Fruit fly (Drosophila melanogaster) whole organism, pupa: Measurements from ENCODE around the gene Muc91C.

Experiments used
- CG10348 ChIP-seq: fragments of 200-800 bp; sonication (Bioruptor generic); IDR thresholded peaks from 2 replicates; pipeline ENCODE4 v1.3.6; 2022; ENCODE audit warnings: missing biosample characterization, missing genetic modification characterization
- CG12605 ChIP-seq: fragments of 200-800 bp; sonication (Bioruptor generic); IDR thresholded peaks from 2 replicates; pipeline ENCODE4 v1.3.6; 2022; ENCODE audit warnings: missing biosample characterization, missing genetic modification characterization
- CG13204 ChIP-seq: fragments of 200-800 bp; sonication (Bioruptor generic); optimal IDR thresholded peaks from 2 replicates; lab custom pipeline; 2018; ENCODE audit warnings: missing biosample characterization, mild to moderate bottlenecking, missing genetic modification characterization, moderate library complexity
- CG14655 ChIP-seq: fragments of 200-800 bp; sonication (Bioruptor generic); optimal IDR thresholded peaks from 3 replicates; lab custom pipeline; 2017; ENCODE audit warnings: mild to moderate bottlenecking, missing biosample characterization, missing genetic modification reagents, missing genetic modification characterization
- CG15710 ChIP-seq: fragments of 200-800 bp; sonication (Bioruptor generic); optimal IDR thresholded peaks from 2 replicates; lab custom pipeline; 2018; ENCODE audit warnings: missing biosample characterization, mild to moderate bottlenecking, missing genetic modification characterization, moderate library complexity
- CG17806 ChIP-seq: fragments of 200-800 bp; sonication (Bioruptor generic); optimal IDR thresholded peaks from 2 replicates; lab custom pipeline; 2018; ENCODE audit warnings: missing biosample characterization, mild to moderate bottlenecking, missing genetic modification characterization, moderate library complexity
- CG32121 ChIP-seq: fragments of 200-800 bp; sonication (Bioruptor generic); IDR thresholded peaks from 2 replicates; pipeline ENCODE4 v1.3.6; 2022; ENCODE audit warnings: missing biosample characterization, missing genetic modification characterization
- CG34367 ChIP-seq: fragments of 200-800 bp; sonication (Bioruptor generic); optimal IDR thresholded peaks from 2 replicates; lab custom pipeline; 2018; ENCODE audit warnings: missing biosample characterization, mild to moderate bottlenecking, missing genetic modification characterization
- CG4496 ChIP-seq: fragments of 200-800 bp; sonication (Bioruptor generic); IDR thresholded peaks from 3 replicates; pipeline ENCODE4 v1.3.6; 2022; ENCODE audit warnings: missing biosample characterization, missing genetic modification characterization
- CG8159 ChIP-seq: fragments of 200-800 bp; sonication (Bioruptor generic); optimal IDR thresholded peaks from 3 replicates; lab custom pipeline; 2018; ENCODE audit warnings: missing biosample characterization, mild to moderate bottlenecking, missing genetic modification characterization, moderate library complexity
- CG8301 ChIP-seq: fragments of 200-800 bp; sonication (Bioruptor generic); optimal IDR thresholded peaks from 2 replicates; lab custom pipeline; 2018; ENCODE audit warnings: missing biosample characterization, mild to moderate bottlenecking, missing genetic modification characterization
- CG9948 ChIP-seq: fragments of 200-800 bp; sonication (Bioruptor generic); optimal IDR thresholded peaks from 2 replicates; lab custom pipeline; 2018; ENCODE audit warnings: missing biosample characterization, mild to moderate bottlenecking, missing genetic modification characterization, moderate library complexity
- D1 ChIP-seq: fragments of 200-800 bp; sonication (Bioruptor generic); optimal IDR thresholded peaks from 2 replicates; lab custom pipeline; 2018; ENCODE audit warnings: missing biosample characterization, mild to moderate bottlenecking, missing genetic modification characterization, moderate library complexity
- EcR ChIP-seq: fragments of 200-800 bp; sonication (Bioruptor generic); optimal IDR thresholded peaks from 3 replicates; lab custom pipeline; 2019; ENCODE audit warnings: missing biosample characterization, missing genetic modification characterization, mild to moderate bottlenecking, moderate library complexity, missing genetic modification reagents
- Ets98B ChIP-seq: fragments of 200-800 bp; sonication (Bioruptor generic); IDR thresholded peaks from 2 replicates; pipeline ENCODE4 v1.3.6; 2022; ENCODE audit warnings: missing biosample characterization, missing genetic modification characterization
- Pif1A ChIP-seq: fragments of 200-800 bp; sonication (Bioruptor generic); optimal IDR thresholded peaks from 3 replicates; lab custom pipeline; 2016; ENCODE audit warnings: missing biosample characterization, missing genetic modification characterization
- Pif1B ChIP-seq: fragments of 200-800 bp; sonication (Bioruptor generic); optimal IDR thresholded peaks from 3 replicates; lab custom pipeline; 2016; ENCODE audit warnings: missing biosample characterization, missing genetic modification characterization
- Snoo ChIP-seq: fragments of 200-800 bp; sonication (Bioruptor generic); optimal IDR thresholded peaks from 3 replicates; lab custom pipeline; 2017; ENCODE audit warnings: missing biosample characterization, mild to moderate bottlenecking, missing genetic modification characterization, inconsistent platforms
- fd96Ca ChIP-seq: fragments of 200-800 bp; sonication (Bioruptor generic); IDR thresholded peaks from 3 replicates; pipeline ENCODE4 v1.3.6; 2022; ENCODE audit warnings: missing biosample characterization, missing genetic modification characterization
- gl ChIP-seq: fragments of 200-800 bp; sonication (Bioruptor generic); optimal IDR thresholded peaks from 2 replicates; lab custom pipeline; 2018; ENCODE audit warnings: missing biosample characterization, mild to moderate bottlenecking, missing genetic modification characterization
- rn ChIP-seq: fragments of 200-800 bp; sonication (Bioruptor generic); IDR thresholded peaks from 2 replicates; pipeline ENCODE4 v1.3.6; 2022; ENCODE audit warnings: missing biosample characterization, missing genetic modification characterization

The Muc91C gene

dm6 chr3R:18669812-18670211 is 22.7 kb downstream of the Muc91C start:
- TF ChIP-seq EcR (GFP tag; lab: Kevin White, UChicago) (no peak), Pif1A (GFP tag; lab: Kevin White, UChicago) (peak; percentile 71), gl (tag; lab: Kevin White, UChicago) (peak; percentile 24), Pif1B (GFP tag; lab: Kevin White, UChicago) (peak; percentile 48), CG17806 (tag; lab: Kevin White, UChicago) (peak; percentile 70), CG34367 (tag; lab: Kevin White, UChicago) (peak; percentile 63), CG4496 (GFP tag; lab: Robert Waterston, UW) (peak; percentile 85), CG14655 (no peak), CG12605 (GFP tag; lab: Robert Waterston, UW) (no peak; the same call in none of the 2 replicates), Snoo (peak; percentile 37), fd96Ca (GFP tag; lab: Robert Waterston, UW) (peak; percentile 57; the same call in 1 of the 3 replicates), Ets98B (GFP tag; lab: Robert Waterston, UW) (no peak; the same call in 1 of the 2 replicates), rn (GFP tag; lab: Robert Waterston, UW) (0 out of 2 replicates have a peak, but pooled peaks have one; percentile 18), CG13204 (GFP tag; lab: Kevin White, UChicago) (no peak), D1 (tag; lab: Kevin White, UChicago) (no peak), CG32121 (peak; percentile 78), CG8301 (tag; lab: Kevin White, UChicago) (peak; percentile 78), CG9948 (tag; lab: Kevin White, UChicago) (peak; percentile 66), CG8159 (tag; lab: Kevin White, UChicago) (peak; percentile 73), CG10348 (GFP tag; lab: Robert Waterston, UW) (0 out of 2 replicates have a peak, but pooled peaks have one; percentile 28), CG15710 (tag; lab: Kevin White, UChicago) (peak; percentile 76)

dm6 chr3R:18669152-18669551 is 23.4 kb downstream of the Muc91C start, which contains the start of gene CG7702:
TSS of gene CG7702 (plus strand) at chr3R:18669390.
- TF ChIP-seq Ets98B (GFP tag; lab: Robert Waterston, UW), result peak; percentile 27; the same call in 1 of the 2 replicates
- no peak for TF ChIP-seq rn (GFP tag; lab: Robert Waterston, UW)
- TF ChIP-seq CG8301 (tag; lab: Kevin White, UChicago), result no peak
- TF ChIP-seq CG4496 (GFP tag; lab: Robert Waterston, UW), result peak; percentile 57; the same call in 1 of the 3 replicates
- peak; percentile 73 for TF ChIP-seq EcR (GFP tag; lab: Kevin White, UChicago)
- TF ChIP-seq, all 21 proteins: peak for 3

- peak; percentile 67 for TF ChIP-seq EcR (GFP tag; lab: Kevin White, UChicago)
- no peak for TF ChIP-seq CG17806 (tag; lab: Kevin White, UChicago)
- no peak for TF ChIP-seq CG4496 (GFP tag; lab: Robert Waterston, UW)
- no peak for TF ChIP-seq CG12605 (GFP tag; lab: Robert Waterston, UW)
- TF ChIP-seq Snoo, result no peak
Measured at dm6 chr3R:18667659-18668248, 24.8 kb downstream of the Muc91C start, which contains the start of gene CG31229. TSS of gene CG31229 (plus strand) at chr3R:18667852.

- no peak for TF ChIP-seq CG9948 (tag; lab: Kevin White, UChicago)
- no peak for TF ChIP-seq CG10348 (GFP tag; lab: Robert Waterston, UW)
- no peak for TF ChIP-seq Pif1B (GFP tag; lab: Kevin White, UChicago)
- TF ChIP-seq CG15710 (tag; lab: Kevin White, UChicago), result no peak
- TF ChIP-seq CG12605 (GFP tag; lab: Robert Waterston, UW), result no peak
- TF ChIP-seq EcR (GFP tag; lab: Kevin White, UChicago), result no peak
- TF ChIP-seq CG34367 (tag; lab: Kevin White, UChicago), result no peak
- no peak for TF ChIP-seq CG13204 (GFP tag; lab: Kevin White, UChicago)
- no peak for TF ChIP-seq CG32121
- TF ChIP-seq CG14655, result no peak
- TF ChIP-seq CG4496 (GFP tag; lab: Robert Waterston, UW), result no peak
- no peak for TF ChIP-seq Snoo
Measured at dm6 chr3R:18665061-18665460, 27.5 kb downstream of the Muc91C start, which contains the start of gene CG31231. TSS of gene CG31231 (plus strand) at chr3R:18665361.

- TF ChIP-seq CG12605 (GFP tag; lab: Robert Waterston, UW), result no peak
- TF ChIP-seq CG15710 (tag; lab: Kevin White, UChicago), result peak; percentile 3
- 0 out of 3 replicates have a peak, but pooled peaks have one; percentile 30 for TF ChIP-seq CG4496 (GFP tag; lab: Robert Waterston, UW)
- TF ChIP-seq EcR (GFP tag; lab: Kevin White, UChicago), result peak; percentile 40
Measured at dm6 chr3R:18663525-18663924, 29.0 kb downstream of the Muc91C start, which contains the start of the genes Cpsf73 and Gos28. TSS of gene Cpsf73 (minus strand) at chr3R:18663552. TSS of gene Gos28 (plus strand) at chr3R:18663738.

- TF ChIP-seq CG9948 (tag; lab: Kevin White, UChicago) (peak; percentile 61), CG34367 (tag; lab: Kevin White, UChicago) (peak; percentile 57), CG8159 (tag; lab: Kevin White, UChicago) (peak; percentile 75), rn (GFP tag; lab: Robert Waterston, UW) (peak; percentile 54; the same call in 1 of the 2 replicates), CG14655 (no peak), CG15710 (tag; lab: Kevin White, UChicago) (peak; percentile 77), Pif1B (GFP tag; lab: Kevin White, UChicago) (no peak), Ets98B (GFP tag; lab: Robert Waterston, UW) (peak; percentile 76), CG32121 (peak; percentile 76), CG12605 (GFP tag; lab: Robert Waterston, UW) (no peak), CG4496 (GFP tag; lab: Robert Waterston, UW) (peak; percentile 83), CG8301 (tag; lab: Kevin White, UChicago) (peak; percentile 65), Pif1A (GFP tag; lab: Kevin White, UChicago) (no peak), CG13204 (GFP tag; lab: Kevin White, UChicago) (no peak), D1 (tag; lab: Kevin White, UChicago) (no peak), CG17806 (tag; lab: Kevin White, UChicago) (peak; percentile 76), EcR (GFP tag; lab: Kevin White, UChicago) (peak; percentile 84), fd96Ca (GFP tag; lab: Robert Waterston, UW) (no peak), CG10348 (GFP tag; lab: Robert Waterston, UW) (peak; percentile 50; the same call in 1 of the 2 replicates), Snoo (peak; percentile 71), gl (tag; lab: Kevin White, UChicago) (peak; percentile 2)
Measured at dm6 chr3R:18658945-18659642, 33.4 kb downstream of the Muc91C start, which contains the start of the genes CG31224 and CstF64. TSS of gene CG31224 (minus strand) at chr3R:18659309. TSS of gene CstF64 (plus strand) at chr3R:18659618.
